Fruit fly (Drosophila melanogaster): Measurements from ENCODE around the gene Rheb.
A peak's percentile ranks its signal among the peaks of the same experiment; 100 is the strongest.

Gene Rheb

DNA sequence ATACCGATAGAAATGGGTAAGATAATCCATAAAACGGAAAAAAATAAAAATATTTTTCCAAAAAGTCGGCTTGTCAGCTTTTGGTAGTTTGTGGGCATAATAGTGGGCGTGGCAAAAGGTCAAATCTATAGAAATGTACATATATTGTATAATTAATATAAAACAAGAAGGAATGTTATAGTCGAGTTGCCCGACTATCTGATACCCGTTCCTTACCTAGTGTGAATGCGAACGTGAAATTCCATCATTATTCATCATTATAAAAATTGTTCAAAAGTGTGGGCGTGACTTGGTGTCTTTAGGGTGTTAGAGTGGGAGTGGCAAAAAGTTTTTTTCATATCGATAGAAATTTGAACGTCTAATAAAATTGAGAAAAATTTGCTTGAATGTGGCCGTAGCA is 17.1 kb upstream of the Rheb start (continued):
- TF ChIP-seq CG12391 (tag; optimal IDR thresholded peaks at IDR 0.05): no peak
- no peak for TF ChIP-seq Sry-δ (GFP tag; optimal IDR thresholded peaks at IDR 0.05)
- 0 out of 3 replicates have a peak, but pooled peaks have one; percentile 44 for TF ChIP-seq CG6791 (GFP tag; IDR thresholded peaks at IDR 0.05; ENCODE audit: partially characterized antibody)
- TF ChIP-seq ato (GFP tag; IDR thresholded peaks at IDR 0.05; ENCODE audit: partially characterized antibody): 0 out of 2 replicates have a peak, but pooled peaks have one; percentile 33
- no peak for TF ChIP-seq CG14667 (GFP tag; IDR thresholded peaks at IDR 0.05)
- TF ChIP-seq dimm (GFP tag; IDR thresholded peaks at IDR 0.05): no peak
- TF ChIP-seq HmgZ (tag; optimal IDR thresholded peaks at IDR 0.05): no peak
- TF ChIP-seq phol (tag; optimal IDR thresholded peaks at IDR 0.05): no peak
- no peak for TF ChIP-seq usp (GFP tag; optimal IDR thresholded peaks at IDR 0.05)
- no peak for TF ChIP-seq CG17328 (GFP tag; IDR thresholded peaks at IDR 0.05)
- no peak for TF ChIP-seq CG5245 (GFP tag; optimal IDR thresholded peaks at IDR 0.05)
- TF ChIP-seq zfh2 (GFP tag; optimal IDR thresholded peaks at IDR 0.05): no peak
- TF ChIP-seq CG4404 (GFP tag; IDR thresholded peaks at IDR 0.05): no peak
- no peak for TF ChIP-seq CHES-1-like (GFP tag; optimal IDR thresholded peaks at IDR 0.05)
- TF ChIP-seq Med (GFP tag): peak; percentile 20
- no peak for TF ChIP-seq CG3065 (GFP tag; optimal IDR thresholded peaks at IDR 0.05)
- no peak for TF ChIP-seq CG31388 (GFP tag; optimal IDR thresholded peaks at IDR 0.05)
- no peak for TF ChIP-seq HLH3B (GFP tag; IDR thresholded peaks at IDR 0.05)
- peak; percentile 10 for TF ChIP-seq gfzf (GFP tag; optimal IDR thresholded peaks at IDR 0.05)
- TF ChIP-seq CG6765 (GFP tag; optimal IDR thresholded peaks at IDR 0.05): no peak
- no peak for TF ChIP-seq NC2α (GFP tag; optimal IDR thresholded peaks at IDR 0.05)
- TF ChIP-seq ro (GFP tag; IDR thresholded peaks at IDR 0.05): no peak
- TF ChIP-seq HLH4C (GFP tag; IDR thresholded peaks at IDR 0.05; ENCODE audit: partially characterized antibody): peak; percentile 72
- no peak for TF ChIP-seq ham (GFP tag; IDR thresholded peaks at IDR 0.05)

DNA sequence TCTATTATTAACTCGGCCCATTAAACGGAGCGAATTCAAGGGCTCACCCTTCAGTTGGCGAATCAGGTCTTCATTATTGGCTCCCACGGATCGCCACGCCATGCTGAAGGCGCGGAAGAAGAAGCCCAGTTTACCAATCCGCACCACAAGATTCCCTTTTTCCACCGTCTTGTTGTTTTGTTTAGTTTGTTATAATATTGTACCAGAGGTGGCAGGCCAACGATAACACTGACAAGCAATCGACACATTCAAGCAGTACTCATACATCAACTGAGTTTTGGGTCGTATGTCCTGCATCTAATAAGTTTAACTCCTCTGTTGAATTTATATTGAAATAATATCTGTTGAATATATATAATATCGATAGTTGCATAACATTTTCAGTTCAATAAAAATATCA is 14.6 kb upstream of the Rheb start, which contains the start of gene Pcmt:
Gene Pcmt (minus strand): TSS at position 235 of the 400 bp plus-strand sequence.
- TF ChIP-seq fd96Cb (tag; optimal IDR thresholded peaks at IDR 0.05) (no peak), CG14860 (GFP tag; IDR thresholded peaks at IDR 0.05; ENCODE audit: partially characterized antibody) (no peak), esg (GFP tag; conservative IDR thresholded peaks at IDR 0.05) (no peak), Ets65A (GFP tag) (no peak), NK7.1 (GFP tag; optimal IDR thresholded peaks at IDR 0.05) (no peak), danr (GFP tag; IDR thresholded peaks at IDR 0.05) (no peak), CG1832 (GFP tag; optimal IDR thresholded peaks at IDR 0.05) (no peak), CG7839 (tag; optimal IDR thresholded peaks at IDR 0.05) (no peak), CG7271 (tag; optimal IDR thresholded peaks at IDR 0.05) (no peak), psq (GFP tag; optimal IDR thresholded peaks at IDR 0.05) (no peak), CG2116 (GFP tag; optimal IDR thresholded peaks at IDR 0.05) (no peak), CG10543 (GFP tag; optimal IDR thresholded peaks at IDR 0.05) (no peak), CG12769 (tag; optimal IDR thresholded peaks at IDR 0.05) (no peak), CG14667 (GFP tag; IDR thresholded peaks at IDR 0.05) (no peak), ash1 (GFP tag; optimal IDR thresholded peaks at IDR 0.05) (no peak), CG4328 (GFP tag; optimal IDR thresholded peaks at IDR 0.05) (no peak), CG6689 (GFP tag; IDR thresholded peaks at IDR 0.05) (no peak), Antp (GFP tag; optimal IDR thresholded peaks at IDR 0.05) (no peak), CG11723 (GFP tag; optimal IDR thresholded peaks at IDR 0.05) (no peak), CG15514 (GFP tag; optimal IDR thresholded peaks at IDR 0.05) (no peak), Sin3A (optimal IDR thresholded peaks at IDR 0.05) (no peak), CG12104 (GFP tag; optimal IDR thresholded peaks at IDR 0.05) (no peak), slp2 (GFP tag; optimal IDR thresholded peaks at IDR 0.05) (no peak), CG9932 (GFP tag; IDR thresholded peaks at IDR 0.05) (no peak), CG32767 (GFP tag; IDR thresholded peaks at IDR 0.05) (no peak), D19A (tag; optimal IDR thresholded peaks at IDR 0.05) (peak; percentile 6), sqz (GFP tag; optimal IDR thresholded peaks at IDR 0.05) (no peak), lilli (GFP tag; optimal IDR thresholded peaks at IDR 0.05) (no peak), zfh2 (GFP tag; optimal IDR thresholded peaks at IDR 0.05) (no peak), CG34224 (GFP tag; IDR thresholded peaks at IDR 0.05; ENCODE audit: partially characterized antibody) (peak; percentile 24; the same call in 2 of the 3 replicates), sob (GFP tag; IDR thresholded peaks at IDR 0.05) (no peak)
